Fruit fly (Drosophila melanogaster): ENCODE measurements around the gene Sfxn1-3.

Sfxn1-3 gene

DNA sequence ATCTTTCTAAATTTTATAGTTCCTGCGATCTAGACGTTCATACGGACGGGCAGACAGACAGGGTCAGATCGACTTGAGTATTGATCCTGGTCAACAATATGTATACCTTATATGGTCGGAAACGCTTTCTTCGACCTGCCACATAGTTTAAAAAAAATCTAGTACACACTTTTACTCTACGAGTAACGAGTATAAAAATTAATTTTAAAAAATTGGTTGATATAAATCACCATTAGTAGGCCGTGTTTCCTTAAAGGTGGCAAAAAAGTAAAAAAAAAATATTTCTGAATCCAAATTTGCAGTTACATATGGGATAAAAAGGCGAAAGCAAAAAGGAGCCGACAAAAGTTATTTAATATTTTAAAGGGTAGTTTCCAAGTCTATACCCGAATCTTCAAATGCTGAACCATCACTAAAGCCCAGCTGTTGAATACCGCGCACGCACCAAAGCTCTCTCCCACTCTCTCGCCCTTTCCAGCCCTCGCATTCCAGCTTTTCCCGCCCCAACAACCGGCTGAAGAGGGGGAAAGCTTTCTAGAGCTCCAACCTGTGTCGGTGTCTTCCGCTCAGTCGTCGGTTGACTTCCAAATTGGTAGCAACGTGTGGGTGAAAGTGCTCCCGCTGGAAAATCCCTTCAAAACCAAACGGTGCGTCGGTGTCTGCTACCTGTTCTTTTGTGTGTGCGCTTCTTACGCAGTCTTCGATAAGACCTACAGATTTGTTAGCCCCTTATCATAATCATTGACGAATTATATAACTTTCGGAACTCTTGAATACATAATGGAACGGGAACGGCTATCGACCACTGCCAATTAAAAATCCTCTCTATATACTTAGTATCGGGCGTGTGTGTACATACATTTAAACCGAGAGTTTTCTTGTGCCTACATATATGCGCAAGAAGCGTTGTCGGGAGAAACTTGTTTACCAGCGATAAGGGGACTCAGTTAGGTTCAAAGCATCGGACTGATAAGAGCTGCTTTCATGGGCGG is at the start of gene Sfxn1-3 (continued):
- TF ChIP-seq CG7928 (GFP tag; optimal IDR thresholded peaks at IDR 0.05) (peak; percentile 84), gcm (GFP tag; optimal IDR thresholded peaks at IDR 0.05) (peak; percentile 16), CG5180 (GFP tag; optimal IDR thresholded peaks at IDR 0.05) (peak; percentile 72), MTF-1 (GFP tag; optimal IDR thresholded peaks at IDR 0.05; ENCODE audit: borderline replicate concordance) (no peak), klu (GFP tag; IDR thresholded peaks at IDR 0.05) (no peak), mirr (GFP tag; optimal IDR thresholded peaks at IDR 0.05) (peak; percentile 85), CG3163 (GFP tag; optimal IDR thresholded peaks at IDR 0.05) (peak; percentile 47), Neu2 (GFP tag; optimal IDR thresholded peaks at IDR 0.05; ENCODE audit: borderline replicate concordance) (no peak), maf-S (GFP tag; optimal IDR thresholded peaks at IDR 0.05) (peak; percentile 39), CG15601 (tag; optimal IDR thresholded peaks at IDR 0.05) (peak; percentile 40), Side (GFP tag; optimal IDR thresholded peaks at IDR 0.05) (no peak), NC2α (GFP tag; optimal IDR thresholded peaks at IDR 0.05) (no peak), grau (tag; optimal IDR thresholded peaks at IDR 0.05) (peak; percentile 23), zfh2 (GFP tag; optimal IDR thresholded peaks at IDR 0.05) (no peak), dati (GFP tag; IDR thresholded peaks at IDR 0.05) (no peak), BEAF-32 (GFP tag; optimal IDR thresholded peaks at IDR 0.05) (peak; percentile 40), CG30020 (tag; optimal IDR thresholded peaks at IDR 0.05) (no peak), CG42726 (GFP tag; IDR thresholded peaks at IDR 0.05; ENCODE audit: partially characterized antibody) (no peak; the same call in 1 of the 2 replicates), stwl (tag; optimal IDR thresholded peaks at IDR 0.05) (no peak), CG15073 (GFP tag; optimal IDR thresholded peaks at IDR 0.05) (no peak), CG6813 (GFP tag; optimal IDR thresholded peaks at IDR 0.05) (peak; percentile 11), CG11696 (GFP tag; IDR thresholded peaks at IDR 0.05) (no peak), CG6854 (GFP tag; optimal IDR thresholded peaks at IDR 0.05) (peak; percentile 61), CG17802 (tag; optimal IDR thresholded peaks at IDR 0.05) (no peak), CG10209 (GFP tag; optimal IDR thresholded peaks at IDR 0.05) (peak; percentile 22), CG17829 (tag; optimal IDR thresholded peaks at IDR 0.05) (peak; percentile 9), cato (GFP tag; optimal IDR thresholded peaks at IDR 0.05; ENCODE audit: borderline replicate concordance) (peak; percentile 5), emc (GFP tag; optimal IDR thresholded peaks at IDR 0.05) (no peak), en (GFP tag; optimal IDR thresholded peaks at IDR 0.05) (no peak), Hr78 (GFP tag; optimal IDR thresholded peaks at IDR 0.05) (peak in 1 of 2 experiments; percentile 47), shn (GFP tag; optimal IDR thresholded peaks at IDR 0.05) (no peak), dmrt11E (tag; optimal IDR thresholded peaks at IDR 0.05) (no peak), Pdp1 (GFP tag; optimal IDR thresholded peaks at IDR 0.05) (peak; percentile 13 to 99), CG14965 (GFP tag; optimal IDR thresholded peaks at IDR 0.05; ENCODE audit: borderline replicate concordance) (no peak), CTCF (GFP tag; optimal IDR thresholded peaks at IDR 0.05) (peak; percentile 44), BtbVII (GFP tag; optimal IDR thresholded peaks at IDR 0.05) (peak; percentile 83), gsb-n (tag; optimal IDR thresholded peaks at IDR 0.05) (peak; percentile 44), sens (GFP tag) (peak; percentile 80), Optix (GFP tag; IDR thresholded peaks at IDR 0.05) (peak; percentile 21; the same call in 1 of the 3 replicates), CG9215 (GFP tag; IDR thresholded peaks at IDR 0.05) (no peak), ara (GFP tag; IDR thresholded peaks at IDR 0.05) (0 out of 2 replicates have a peak, but pooled peaks have one; percentile 22), tgo (GFP tag; IDR thresholded peaks at IDR 0.05) (no peak), caup (GFP tag; optimal IDR thresholded peaks at IDR 0.05; ENCODE audit: severe bottlenecking) (peak; percentile 67), zf30C (GFP tag; optimal IDR thresholded peaks at IDR 0.05) (no peak), CG3838 (GFP tag; optimal IDR thresholded peaks at IDR 0.05) (no peak), CG18262 (tag; optimal IDR thresholded peaks at IDR 0.05) (peak; percentile 28), tin (GFP tag; optimal IDR thresholded peaks at IDR 0.05) (peak; percentile 19), NK7.1 (GFP tag; optimal IDR thresholded peaks at IDR 0.05) (no peak)
